Worm (Caenorhabditis elegans) whole organism, young adult: ENCODE data around the gene kin-9.

Experiments used
- B0019.2 ChIP-seq: fragments of 200-800 bp; sonication (Bioruptor generic); conservative IDR thresholded peaks from 2 replicates; pipeline ENCODE4 v1.3.6; 2022; ENCODE audit warnings: missing genetic modification reagents, missing genetic modification characterization, missing compliant biosample characterization
- D2030.7 ChIP-seq: fragments of 200-800 bp; sonication (Bioruptor generic); IDR thresholded peaks from 2 replicates; pipeline ENCODE4 v1.3.6; 2022; ENCODE audit warnings: missing genetic modification reagents, missing genetic modification characterization, missing compliant biosample characterization
- F33H1.4 ChIP-seq: fragments of 200-800 bp; sonication (Bioruptor generic); IDR thresholded peaks from 2 replicates; pipeline ENCODE4 v1.3.6; 2022; ENCODE audit warnings: missing genetic modification reagents, missing genetic modification characterization, missing compliant biosample characterization
- F55B11.4 ChIP-seq: sonication (generic microtip); optimal IDR thresholded peaks from 2 replicates; lab custom pipeline; 2016; ENCODE audit warnings: missing compliant biosample characterization, missing genetic modification characterization, borderline replicate concordance; ENCODE audit not compliant: insufficient read depth
- F57A8.1 ChIP-seq: fragments of 200-800 bp; sonication (Bioruptor generic); optimal IDR thresholded peaks from 2 replicates; lab custom pipeline; 2018; ENCODE audit warnings: mild to moderate bottlenecking, missing genetic modification characterization, moderate library complexity, missing compliant biosample characterization
- K12H6.12 ChIP-seq: fragments of 200-800 bp; sonication (Bioruptor generic); optimal IDR thresholded peaks from 2 replicates; lab custom pipeline; 2018; ENCODE audit warnings: mild to moderate bottlenecking, missing genetic modification characterization, missing compliant biosample characterization
- T26A5.8 ChIP-seq: sonication (generic microtip); optimal IDR thresholded peaks from 2 replicates; lab custom pipeline; 2016; ENCODE audit warnings: missing genetic modification characterization, missing compliant biosample characterization
- Y53G8AR.9 ChIP-seq: fragments of 200-800 bp; sonication (Bioruptor generic); conservative IDR thresholded peaks from 2 replicates; pipeline ENCODE4 v1.3.6; 2022; ENCODE audit warnings: missing genetic modification reagents, missing genetic modification characterization, missing compliant biosample characterization
- Y67H2A.10 ChIP-seq: fragments of 200-800 bp; sonication (Bioruptor generic); conservative IDR thresholded peaks from 2 replicates; pipeline ENCODE4 v1.3.6; 2022; ENCODE audit warnings: missing genetic modification reagents, missing genetic modification characterization, missing compliant biosample characterization
- ZK185.1 ChIP-seq: sonication (generic microtip); optimal IDR thresholded peaks from 2 replicates; lab custom pipeline; 2016; ENCODE audit warnings: mild to moderate bottlenecking, missing genetic modification characterization, missing compliant biosample characterization; ENCODE audit not compliant: poor library complexity, severe bottlenecking
- akir-1 ChIP-seq: fragments of 200-800 bp; sonication (Bioruptor generic); optimal IDR thresholded peaks from 2 replicates; lab custom pipeline; 2018; ENCODE audit warnings: mild to moderate bottlenecking, missing genetic modification characterization, moderate library complexity, missing compliant biosample characterization
- atf-7 ChIP-seq: sonication (generic microtip); optimal IDR thresholded peaks from 2 replicates; lab custom pipeline; 2017; ENCODE audit warnings: mild to moderate bottlenecking, missing genetic modification characterization, missing compliant biosample characterization
- attf-5 ChIP-seq: fragments of 200-800 bp; sonication (Bioruptor generic); optimal IDR thresholded peaks from 2 replicates; lab custom pipeline; 2018; ENCODE audit warnings: mild to moderate bottlenecking, missing genetic modification characterization, missing compliant biosample characterization
- ccch-3 ChIP-seq: fragments of 200-800 bp; sonication (Bioruptor generic); optimal IDR thresholded peaks from 2 replicates; lab custom pipeline; 2018; ENCODE audit warnings: mild to moderate bottlenecking, missing genetic modification characterization, missing compliant biosample characterization
- cebp-1 ChIP-seq, 2 experiments: fragments of 200-800 bp in 1 of 2; sonication (Bioruptor generic) in 1 of 2; sonication (generic microtip) in 1 of 2; IDR thresholded peaks in 1 of 2; optimal IDR thresholded peaks in 1 of 2; 2 replicates each; pipeline versions ENCODE4 v1.3.6 to Lab custom; 2017 to 2022; ENCODE audit warnings: missing compliant biosample characterization in 2 of 2, missing genetic modification characterization in 2 of 2, mild to moderate bottlenecking in 1 of 2, missing genetic modification reagents in 1 of 2, moderate library complexity in 1 of 2
- cebp-2 ChIP-seq: fragments of 200-800 bp; sonication (Bioruptor generic); IDR thresholded peaks from 2 replicates; pipeline ENCODE4 v1.3.6; 2022; ENCODE audit warnings: missing genetic modification characterization, missing compliant biosample characterization
- ceh-100 ChIP-seq: fragments of 200-800 bp; sonication (Bioruptor generic); IDR thresholded peaks from 2 replicates; pipeline ENCODE4 v1.3.6; 2022; ENCODE audit warnings: missing genetic modification reagents, missing genetic modification characterization, missing compliant biosample characterization
- ceh-91 ChIP-seq: fragments of 200-800 bp; sonication (Bioruptor generic); IDR thresholded peaks from 2 replicates; pipeline ENCODE4 v1.3.6; 2022; ENCODE audit warnings: missing genetic modification reagents, missing genetic modification characterization, missing compliant biosample characterization
- dpl-1 ChIP-seq: fragments of 150-350 bp; optimal IDR thresholded peaks from 2 replicates; lab custom pipeline; 2014; ENCODE audit warnings: missing biosample characterization, missing genetic modification reagents, missing genetic modification characterization
- ekl-4 ChIP-seq: fragments of 200-800 bp; sonication (Bioruptor generic); IDR thresholded peaks from 2 replicates; pipeline ENCODE4 v1.3.6; 2022; ENCODE audit warnings: missing genetic modification reagents, missing genetic modification characterization, missing compliant biosample characterization
- hmg-1.2 ChIP-seq: fragments of 200-800 bp; sonication (Bioruptor generic); IDR thresholded peaks from 2 replicates; pipeline ENCODE4 v1.3.6; 2022; ENCODE audit warnings: missing genetic modification reagents, missing genetic modification characterization, missing compliant biosample characterization
- lag-1 ChIP-seq: fragments of 200-800 bp; sonication (Bioruptor generic); IDR thresholded peaks from 2 replicates; pipeline ENCODE4 v1.3.6; 2022; ENCODE audit warnings: missing genetic modification reagents, missing genetic modification characterization, missing compliant biosample characterization
- let-607 ChIP-seq, 2 experiments: fragments of 200-800 bp in 1 of 2; sonication (Bioruptor generic) in 1 of 2; sonication (generic microtip) in 1 of 2; optimal IDR thresholded peaks; 2 replicates each; lab custom pipeline; 2016 to 2018; ENCODE audit warnings: mild to moderate bottlenecking in 2 of 2, missing compliant biosample characterization in 2 of 2, missing genetic modification characterization in 2 of 2, moderate library complexity in 2 of 2, missing genotype in 1 of 2
- lin-40 ChIP-seq: sonication (generic microtip); optimal IDR thresholded peaks from 2 replicates; lab custom pipeline; 2016; ENCODE audit warnings: missing genetic modification characterization, mild to moderate bottlenecking, missing compliant biosample characterization, missing genotype, missing genetic modification reagents
- lir-1 ChIP-seq: fragments of 200-800 bp; sonication (Bioruptor generic); conservative IDR thresholded peaks from 2 replicates; pipeline ENCODE4 v1.3.6; 2022; ENCODE audit warnings: missing genetic modification reagents, missing genetic modification characterization, missing compliant biosample characterization
- lsy-27 ChIP-seq: sonication (generic microtip); optimal IDR thresholded peaks from 2 replicates; lab custom pipeline; 2017; ENCODE audit warnings: missing genetic modification characterization, mild to moderate bottlenecking, missing compliant biosample characterization, antibody characterized with exemption, missing genotype, borderline replicate concordance; ENCODE audit not compliant: insufficient read depth
- nfya-2 ChIP-seq: fragments of 200-800 bp; sonication (Bioruptor generic); IDR thresholded peaks from 2 replicates; pipeline ENCODE4 v1.3.6; 2022; ENCODE audit warnings: missing genetic modification reagents, missing genetic modification characterization, missing compliant biosample characterization
- nhr-27 ChIP-seq: fragments of 200-800 bp; sonication (Bioruptor generic); optimal IDR thresholded peaks from 2 replicates; lab custom pipeline; 2018; ENCODE audit warnings: mild to moderate bottlenecking, missing genetic modification characterization, moderate library complexity, missing compliant biosample characterization
- nhr-80 ChIP-seq: sonication (generic microtip); optimal IDR thresholded peaks from 2 replicates; lab custom pipeline; 2016; ENCODE audit warnings: missing genetic modification characterization, missing compliant biosample characterization
- pha-4 ChIP-seq: fragments of 150-350 bp; sonication (generic microtip); optimal IDR thresholded peaks from 2 replicates; lab custom pipeline; 2014; ENCODE audit warnings: missing biosample characterization, missing genetic modification reagents, missing genetic modification characterization
- rpc-1 ChIP-seq, 2 experiments: fragments of 150-350 bp in 1 of 2; sonication (generic microtip) in 1 of 2; optimal IDR thresholded peaks; 2 replicates each; lab custom pipeline; 2014 to 2018; ENCODE audit warnings: missing biosample characterization in 1 of 2, missing genetic modification characterization in 1 of 2, missing genetic modification reagents in 1 of 2, missing genotype in 1 of 2
- snpc-3.4 ChIP-seq: sonication (generic microtip); optimal IDR thresholded peaks from 2 replicates; lab custom pipeline; 2017; ENCODE audit warnings: missing genetic modification characterization, mild to moderate bottlenecking, missing compliant biosample characterization, antibody characterized with exemption, moderate library complexity, missing genotype, missing genetic modification reagents
- snpc-4 ChIP-seq, 5 experiments: fragments of 150-350 bp in 1 of 5; sonication (generic microtip) in 4 of 5; optimal IDR thresholded peaks; 2 replicates each; lab custom pipeline; 2014 to 2018; ENCODE audit warnings: missing genetic modification characterization in 5 of 5, missing biosample characterization in 3 of 5, antibody characterized with exemption in 2 of 5, mild to moderate bottlenecking in 2 of 5, missing compliant biosample characterization in 2 of 5, missing genotype in 2 of 5, moderate library complexity in 2 of 5, missing genetic modification reagents in 1 of 5
- sptf-2 ChIP-seq: fragments of 200-800 bp; sonication (Bioruptor generic); optimal IDR thresholded peaks from 2 replicates; lab custom pipeline; 2018; ENCODE audit warnings: mild to moderate bottlenecking, missing genetic modification characterization, missing compliant biosample characterization
- tlf-1 ChIP-seq: fragments of 200-800 bp; sonication (Bioruptor generic); optimal IDR thresholded peaks from 2 replicates; lab custom pipeline; 2018; ENCODE audit warnings: mild to moderate bottlenecking, missing genetic modification characterization, missing compliant biosample characterization
- unc-62 ChIP-seq: fragments of 150-350 bp; optimal IDR thresholded peaks from 2 replicates; lab custom pipeline; 2014; ENCODE audit warnings: missing biosample characterization, missing genetic modification reagents, missing genetic modification characterization
- zfh-2 ChIP-seq: fragments of 200-800 bp; sonication (Bioruptor generic); conservative IDR thresholded peaks from 2 replicates; pipeline ENCODE4 v1.3.6; 2022; ENCODE audit warnings: missing genetic modification reagents, missing genetic modification characterization, missing compliant biosample characterization
- ztf-3 ChIP-seq: fragments of 200-800 bp; sonication (Bioruptor generic); optimal IDR thresholded peaks from 2 replicates; lab custom pipeline; 2018; ENCODE audit warnings: mild to moderate bottlenecking, missing genetic modification characterization, missing compliant biosample characterization

kin-9 gene

DNA sequence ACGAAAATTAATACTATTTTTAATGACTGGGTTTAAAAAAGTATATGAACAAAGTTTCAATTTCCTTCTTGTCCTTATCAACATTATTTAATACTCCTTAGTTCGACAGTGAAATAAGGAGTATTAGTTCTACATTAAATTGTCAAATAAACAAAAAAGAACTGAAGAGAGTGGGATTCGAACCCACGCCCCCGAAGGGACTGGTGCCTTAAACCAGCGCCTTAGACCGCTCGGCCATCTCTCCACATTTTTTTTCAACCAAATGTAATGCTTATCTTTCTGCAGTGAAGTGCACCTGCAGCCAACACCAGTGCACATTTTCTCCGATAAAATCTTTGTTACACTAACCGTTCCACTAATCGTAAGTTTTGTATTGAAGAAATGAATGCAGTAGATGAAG is 13.2 kb upstream of the kin-9 start (continued):
- TF ChIP-seq rpc-1 (optimal IDR thresholded peaks at IDR 0.05; lab: Kevin White, UChicago): peak; percentile 67
- TF ChIP-seq rpc-1 (tag; optimal IDR thresholded peaks at IDR 0.05; lab: Kevin White, UChicago): peak; percentile 82
- no peak for TF ChIP-seq ceh-100 (GFP tag; lab: Robert Waterston, UW)
- TF ChIP-seq lin-40: no peak
- TF ChIP-seq snpc-3.4: peak; percentile 34
- TF ChIP-seq akir-1 (GFP tag; lab: Kevin White, UChicago): no peak

DNA sequence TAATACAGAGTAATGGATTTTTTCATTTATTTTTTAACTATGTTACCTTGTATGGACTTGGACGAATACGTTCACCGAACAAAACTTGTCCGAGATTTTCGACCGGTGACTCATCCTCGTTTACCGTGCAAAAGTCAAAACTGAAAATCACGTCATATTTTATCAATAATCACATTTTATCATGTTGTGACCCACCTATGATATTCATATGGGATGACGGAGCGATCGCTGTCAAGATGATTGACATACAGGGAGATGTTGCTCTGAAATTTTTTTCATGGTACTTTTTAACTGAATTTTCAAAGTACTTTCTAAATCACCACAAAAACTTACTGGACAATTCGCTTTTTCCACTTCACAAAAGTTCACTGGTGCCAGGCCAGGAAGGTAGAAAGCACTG is 10.9 kb upstream of the kin-9 start:
- TF ChIP-seq atf-7 (tag; lab: Kevin White, UChicago) (peak; percentile 35), lir-1 (GFP tag; lab: Robert Waterston, UW) (no peak), F55B11.4 (tag; lab: Kevin White, UChicago) (no peak), D2030.7 (GFP tag; lab: Robert Waterston, UW) (no peak), nhr-80 (peak; percentile 38), unc-62 (GFP tag; lab: Kevin White, UChicago) (peak; percentile 72), let-607 (tag; optimal IDR thresholded peaks at IDR 0.05; lab: Kevin White, UChicago) (peak in 1 of 2 experiments; percentile 35)
- TF ChIP-seq, all 124 proteins: peak for 4

DNA sequence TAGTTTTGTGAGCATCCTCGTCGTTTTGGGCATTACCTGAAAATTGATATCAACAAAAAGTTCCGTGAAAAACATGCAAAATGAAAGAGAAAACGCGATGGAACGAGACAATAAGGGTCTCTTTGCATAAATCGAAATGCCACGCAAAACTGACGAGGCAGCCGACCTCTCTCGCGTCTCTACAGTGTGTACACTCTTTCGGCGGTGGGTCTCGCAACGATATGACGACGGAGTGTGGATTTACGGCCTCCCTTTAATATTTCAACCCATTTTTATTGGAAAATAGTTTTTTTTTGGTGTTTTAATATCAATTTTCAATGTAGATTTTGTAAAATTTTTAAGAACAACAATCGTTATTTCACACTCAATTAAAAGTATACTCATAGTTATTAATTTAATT is 10.4 kb upstream of the kin-9 start, which contains the start of gene tag-123:
tag-123 (minus strand) TSS at position 36 of the 400 bp plus-strand sequence.
- no peak for TF ChIP-seq ztf-3 (GFP tag; lab: Kevin White, UChicago)
- no peak for TF ChIP-seq lag-1 (GFP tag; lab: Robert Waterston, UW)
- TF ChIP-seq hmg-1.2 (GFP tag; lab: Robert Waterston, UW): peak; percentile 66; the same call in 1 of the 2 replicates
- no peak for TF ChIP-seq snpc-4 (GFP tag; optimal IDR thresholded peaks at IDR 0.05; lab: Kevin White, UChicago)
- peak in 2 of 4 experiments; percentile 7 to 13 for TF ChIP-seq snpc-4 (tag; optimal IDR thresholded peaks at IDR 0.05; lab: Kevin White, UChicago)
- no peak for TF ChIP-seq B0019.2 (GFP tag; lab: Robert Waterston, UW)
- peak; percentile 31; the same call in 1 of the 2 replicates for TF ChIP-seq zfh-2 (GFP tag; lab: Robert Waterston, UW)
- TF ChIP-seq F33H1.4 (GFP tag; lab: Robert Waterston, UW): peak; percentile 72
- peak; percentile 14 for TF ChIP-seq lin-40
- peak; percentile 4 for TF ChIP-seq attf-5 (GFP tag; lab: Kevin White, UChicago)
- TF ChIP-seq cebp-1 (GFP tag; IDR thresholded peaks at IDR 0.05; lab: Robert Waterston, UW): no peak
- peak; percentile 57 for TF ChIP-seq cebp-1 (tag; optimal IDR thresholded peaks at IDR 0.05; lab: Kevin White, UChicago)
- TF ChIP-seq K12H6.12 (tag; lab: Kevin White, UChicago): no peak
- TF ChIP-seq ZK185.1: peak; percentile 16

DNA sequence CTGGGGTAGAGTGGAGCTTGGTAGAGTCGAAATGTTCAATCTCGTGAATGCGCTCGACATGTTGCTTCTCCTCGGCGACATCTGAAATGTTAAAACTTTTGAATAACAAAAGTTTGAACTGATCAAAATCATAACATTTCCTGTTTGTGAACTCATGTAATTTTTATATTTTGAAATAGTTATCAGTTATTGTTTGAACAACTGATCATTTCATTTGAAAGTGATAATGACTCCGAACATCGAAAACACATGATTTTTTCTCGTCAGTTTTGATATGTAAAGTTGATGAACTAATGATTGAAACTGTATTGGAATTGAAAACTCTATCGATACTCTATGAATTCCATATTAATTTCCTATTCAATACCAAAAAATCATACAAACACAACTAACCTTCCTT is 9.3 kb upstream of the kin-9 start:
- TF ChIP-seq D2030.7 (GFP tag; lab: Robert Waterston, UW) (no peak), Y67H2A.10 (no peak), hmg-1.2 (GFP tag; lab: Robert Waterston, UW) (no peak), cebp-1 (GFP tag; IDR thresholded peaks at IDR 0.05; lab: Robert Waterston, UW) (no peak), cebp-1 (tag; optimal IDR thresholded peaks at IDR 0.05; lab: Kevin White, UChicago) (peak; percentile 12), atf-7 (tag; lab: Kevin White, UChicago) (no peak), ceh-91 (GFP tag; lab: Robert Waterston, UW) (no peak), nhr-80 (peak; percentile 18), Y53G8AR.9 (GFP tag; lab: Robert Waterston, UW) (no peak)

DNA sequence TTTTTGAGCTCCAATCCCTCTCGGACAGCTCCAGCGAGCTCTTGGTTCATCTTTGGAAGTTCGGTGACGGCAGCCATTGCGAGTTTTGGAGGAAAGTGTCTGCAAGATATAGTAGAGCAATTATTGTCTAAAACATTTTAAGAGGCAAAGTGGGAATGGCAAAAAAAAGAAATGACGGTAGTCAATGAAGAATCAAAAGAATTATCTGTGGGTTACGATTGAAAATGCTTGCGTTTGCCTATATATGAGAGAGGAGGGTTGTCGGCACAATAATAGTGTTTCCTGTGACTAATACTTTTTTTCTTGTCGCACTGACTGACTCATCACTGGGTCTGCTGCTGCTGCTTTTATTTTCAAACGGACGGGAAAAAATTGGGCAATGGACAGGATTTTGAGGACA is 8.8 kb upstream of the kin-9 start, which contains the start of gene tth-1:
tth-1 (minus strand) TSS at position 101 of the 400 bp plus-strand sequence.
- TF ChIP-seq nhr-27 (tag; lab: Kevin White, UChicago) (no peak), F57A8.1 (GFP tag; lab: Kevin White, UChicago) (no peak), B0019.2 (GFP tag; lab: Robert Waterston, UW) (no peak), sptf-2 (GFP tag; lab: Kevin White, UChicago) (no peak), pha-4 (tag; lab: Kevin White, UChicago) (no peak), ccch-3 (GFP tag; lab: Kevin White, UChicago) (no peak), lsy-27 (no peak), T26A5.8 (tag; lab: Kevin White, UChicago) (no peak), cebp-2 (GFP tag; lab: Robert Waterston, UW) (no peak), nfya-2 (GFP tag; lab: Robert Waterston, UW) (no peak), tlf-1 (no peak), ztf-3 (GFP tag; lab: Kevin White, UChicago) (no peak), ekl-4 (GFP tag; lab: Robert Waterston, UW) (no peak), let-607 (tag; optimal IDR thresholded peaks at IDR 0.05; lab: Kevin White, UChicago) (no peak), dpl-1 (no peak)
